Worm (Caenorhabditis elegans): ENCODE results near the gene wdr-20.

DNA sequence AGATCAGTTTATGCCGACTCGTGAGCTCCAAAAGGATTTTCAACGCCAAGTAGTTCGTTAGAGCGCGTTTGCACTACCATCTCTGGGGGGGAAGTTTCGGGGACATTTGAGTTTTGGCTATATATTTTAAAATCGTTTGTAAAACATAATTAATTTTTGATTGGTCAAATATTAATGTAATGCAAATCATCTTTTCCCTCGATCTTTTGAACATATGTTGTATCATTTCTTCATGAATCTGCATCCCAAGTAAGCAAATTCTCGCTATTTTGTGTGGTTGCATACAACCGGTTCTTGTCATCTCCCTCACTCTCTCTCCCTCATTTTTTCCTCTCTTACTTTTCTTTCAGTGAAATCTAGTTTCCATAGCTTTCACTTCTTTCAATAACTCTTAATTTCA lies 44.2 kb upstream of the wdr-20 start:
- TF ChIP-seq him-1 (tag; optimal IDR thresholded peaks at IDR 0.05) (peak; percentile 40), dao-5 (tag; optimal IDR thresholded peaks at IDR 0.05) (no peak), W03F9.2 (tag; optimal IDR thresholded peaks at IDR 0.05) (peak; percentile 55)

Measured in whole organism, L4/young adult.